Fruit fly (Drosophila melanogaster): ENCODE data around the gene Rpt4R.

- TF ChIP-seq pho (GFP tag; optimal IDR thresholded peaks at IDR 0.05) (no peak), CG15073 (GFP tag; optimal IDR thresholded peaks at IDR 0.05) (no peak), CG18619 (GFP tag; optimal IDR thresholded peaks at IDR 0.05) (no peak), CG11398 (GFP tag; optimal IDR thresholded peaks at IDR 0.05) (no peak), luna (GFP tag; optimal IDR thresholded peaks at IDR 0.05) (no peak), en (GFP tag; optimal IDR thresholded peaks at IDR 0.05) (no peak), CG15696 (tag; optimal IDR thresholded peaks at IDR 0.05) (no peak), unc-4 (GFP tag; IDR thresholded peaks at IDR 0.05; ENCODE audit: partially characterized antibody) (no peak), mld (GFP tag; IDR thresholded peaks at IDR 0.05; ENCODE audit: partially characterized antibody) (no peak), dmrt11E (tag; optimal IDR thresholded peaks at IDR 0.05) (no peak), tna (GFP tag; IDR thresholded peaks at IDR 0.05; ENCODE audit: partially characterized antibody) (no peak), CG9932 (GFP tag; IDR thresholded peaks at IDR 0.05) (no peak), ara (GFP tag; IDR thresholded peaks at IDR 0.05) (no peak), CG6272 (GFP tag; IDR thresholded peaks at IDR 0.05) (no peak)
Observed at dm6 chr3L:11973690-11974089, 32.0 kb downstream of the Rpt4R start, which contains the start of gene CG42397.

All from whole organism, embryonic.